Comparison of ENCODE assay signal across 3 worm cellular contexts in the genomic region with DNA sequence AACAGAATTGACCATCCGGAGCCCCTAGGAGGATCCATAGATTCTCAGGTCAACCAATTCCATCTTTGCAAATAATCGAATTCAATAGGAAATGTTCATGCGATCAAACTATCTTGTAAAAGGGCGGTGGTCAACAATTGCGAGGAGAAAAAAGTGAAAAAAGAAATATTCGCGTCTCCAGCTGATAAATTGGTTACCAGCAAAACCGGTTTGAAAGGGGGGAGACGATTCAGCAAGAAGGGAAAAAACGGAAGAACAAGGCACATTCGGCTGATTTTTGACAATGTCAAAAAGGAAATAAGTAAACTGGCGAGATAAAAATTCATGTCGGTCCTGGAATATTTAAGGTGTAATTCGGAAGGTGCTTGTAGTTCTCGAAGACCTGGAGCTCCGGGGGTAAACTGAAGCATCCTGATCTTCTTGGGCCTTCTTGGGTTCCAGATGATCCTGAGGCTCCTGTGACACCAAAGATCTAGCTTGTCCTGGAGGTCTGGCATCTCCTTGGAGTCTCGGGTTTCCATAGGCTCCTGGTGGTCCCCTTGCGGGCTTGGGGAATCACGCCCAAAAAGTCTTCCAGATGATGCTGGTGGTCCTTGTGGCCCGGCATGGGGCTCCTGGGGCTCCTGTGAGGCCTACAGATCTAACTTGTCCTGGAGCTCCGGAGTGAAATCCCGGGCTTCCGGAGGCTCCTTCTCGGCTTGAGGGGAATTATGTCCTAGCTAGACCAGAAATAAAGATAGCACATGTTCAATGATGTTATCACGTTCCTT.
TF ChIP-seq lines count a peak whose summit lies in the region.

No protein-coding gene starts in this region.

TF ChIP-seq in whole organism, L1 larva, 84 proteins besides CTCF, POLR2A, EP300 and RAD21:
- TF ChIP-seq grh-1 (GFP tag; IDR thresholded peaks at IDR 0.05; lab: Robert Waterston, UW) (peak; percentile 60), nhr-12 (tag; optimal IDR thresholded peaks at IDR 0.05; lab: Kevin White, UChicago) (no peak), blmp-1 (tag; optimal IDR thresholded peaks at IDR 0.05; lab: Kevin White, UChicago) (peak; percentile 87), ceh-90 (tag; optimal IDR thresholded peaks at IDR 0.05; lab: Kevin White, UChicago) (no peak), nhr-85 (tag; lab: Kevin White, UChicago) (peak; percentile 69), tlp-1 (tag; optimal IDR thresholded peaks at IDR 0.05; lab: Kevin White, UChicago) (no peak)

TF ChIP-seq in whole organism, L4 larva, 104 proteins besides CTCF, POLR2A, EP300 and RAD21:
- no peak for TF ChIP-seq nhr-6 (tag; optimal IDR thresholded peaks at IDR 0.05; lab: Kevin White, UChicago)
- peak in 1 of 2 experiments; percentile 52 for TF ChIP-seq unc-62 (GFP tag; optimal IDR thresholded peaks at IDR 0.05 in 1 of 2; lab: Kevin White, UChicago)
- no peak for TF ChIP-seq unc-62 (tag; optimal IDR thresholded peaks at IDR 0.05; lab: Kevin White, UChicago)
- peak; percentile 86 for TF ChIP-seq aha-1 (tag; lab: Kevin White, UChicago)
- no peak for TF ChIP-seq lin-29 (GFP tag; IDR thresholded peaks at IDR 0.05; lab: Robert Waterston, UW)
- TF ChIP-seq dpl-1 (GFP tag; optimal IDR thresholded peaks at IDR 0.05; lab: Kevin White, UChicago) = no peak
- peak; percentile 83 for TF ChIP-seq set-16 (GFP tag; IDR thresholded peaks at IDR 0.05; lab: Robert Waterston, UW)
- 0 out of 2 replicates have a peak, but pooled peaks have one; percentile 47 for TF ChIP-seq dmd-9 (GFP tag; IDR thresholded peaks at IDR 0.05; lab: Robert Waterston, UW)
- TF ChIP-seq skn-1 (tag; optimal IDR thresholded peaks at IDR 0.05; lab: Kevin White, UChicago) = no peak
- TF ChIP-seq aly-2 (tag; optimal IDR thresholded peaks at IDR 0.05; lab: Kevin White, UChicago) = no peak
- TF ChIP-seq hlh-11 (tag; optimal IDR thresholded peaks at IDR 0.05; lab: Kevin White, UChicago) = no peak
- no peak for TF ChIP-seq hlh-30 (tag; optimal IDR thresholded peaks at IDR 0.05; lab: Kevin White, UChicago; ENCODE audit: insufficient read depth)
- no peak for TF ChIP-seq lin-38 (GFP tag; IDR thresholded peaks at IDR 0.05; lab: Robert Waterston, UW)

TF ChIP-seq in whole organism, young adult, 124 proteins besides CTCF, POLR2A, EP300 and RAD21:
- TF ChIP-seq ceh-91 (GFP tag; IDR thresholded peaks at IDR 0.05; lab: Robert Waterston, UW) = no peak
- TF ChIP-seq lin-26 (GFP tag; IDR thresholded peaks at IDR 0.05; lab: Robert Waterston, UW) = 0 out of 2 replicates have a peak, but pooled peaks have one; percentile 14
- TF ChIP-seq egrh-3 (GFP tag; IDR thresholded peaks at IDR 0.05; lab: Robert Waterston, UW) = peak; percentile 52; the same call in 1 of the 2 replicates
- TF ChIP-seq F10E7.11 (tag; optimal IDR thresholded peaks at IDR 0.05; lab: Kevin White, UChicago) = no peak
- TF ChIP-seq zfh-2 (GFP tag; conservative IDR thresholded peaks at IDR 0.05; lab: Robert Waterston, UW) = peak; percentile 81
